Fruit fly (Drosophila melanogaster): ENCODE measurements around the gene CG13039.

DNA sequence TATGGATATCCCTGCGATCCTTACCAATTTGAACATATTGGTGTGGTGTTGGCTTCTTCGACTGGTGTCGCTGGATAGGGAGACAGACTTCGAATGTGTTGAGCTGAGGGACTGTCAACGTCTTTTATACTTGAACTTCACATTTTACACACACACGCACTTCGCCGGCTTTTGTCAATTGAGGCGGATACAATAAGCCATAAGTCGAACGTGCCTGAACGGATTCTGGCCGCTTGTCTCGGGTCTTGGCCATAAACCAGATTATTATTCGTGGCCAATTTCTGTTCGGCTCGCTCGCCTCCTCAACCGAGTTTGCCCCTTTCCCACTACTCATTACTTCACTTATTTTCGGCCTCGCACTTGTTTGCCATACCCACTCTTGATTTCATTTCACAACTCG is 23.5 kb downstream of the CG13039 start, which contains the start of gene CG13044:
- TF ChIP-seq OdsH (GFP tag; optimal IDR thresholded peaks at IDR 0.05) (no peak), Hr39 (GFP tag; optimal IDR thresholded peaks at IDR 0.05) (no peak), cyc (GFP tag; optimal IDR thresholded peaks at IDR 0.05) (no peak), CG7368 (GFP tag; optimal IDR thresholded peaks at IDR 0.05) (no peak), CG10631 (GFP tag; optimal IDR thresholded peaks at IDR 0.05) (no peak), fd59A (GFP tag; optimal IDR thresholded peaks at IDR 0.05) (no peak), pdm3 (GFP tag; optimal IDR thresholded peaks at IDR 0.05) (no peak), CG10669 (GFP tag; optimal IDR thresholded peaks at IDR 0.05) (no peak), Smox (GFP tag; optimal IDR thresholded peaks at IDR 0.05) (no peak), CG16779 (tag; optimal IDR thresholded peaks at IDR 0.05) (no peak), CG9139 (GFP tag; optimal IDR thresholded peaks at IDR 0.05) (no peak), topi (GFP tag; optimal IDR thresholded peaks at IDR 0.05) (no peak), Eip78C (GFP tag) (no peak), CG6854 (GFP tag; optimal IDR thresholded peaks at IDR 0.05) (no peak)

All from whole organism, prepupa.